Worm (Caenorhabditis elegans) whole organism, L1 larva: ENCODE data around the gene immp-1.
"Not testable (repeated sequence)": the region's sequence is repeated elsewhere in the genome, so short reads cannot be mapped to it uniquely, and the experiment has no call there.

Experiments
- Y116A8C.19 ChIP-seq: sonication (generic microtip); optimal IDR thresholded peaks from 2 replicates; lab custom pipeline; 2016; ENCODE audit warnings: missing compliant biosample characterization, missing genetic modification characterization, borderline replicate concordance
- aly-2 ChIP-seq: fragments of 150-350 bp; optimal IDR thresholded peaks from 2 replicates; lab custom pipeline; 2014; ENCODE audit warnings: missing biosample characterization, missing genetic modification characterization
- ceh-8 ChIP-seq: fragments of 200-800 bp; sonication (Bioruptor generic); optimal IDR thresholded peaks from 2 replicates; lab custom pipeline; 2018; ENCODE audit warnings: mild to moderate bottlenecking, missing genetic modification characterization, moderate library complexity, missing compliant biosample characterization
- ceh-88 ChIP-seq: fragments of 200-800 bp; sonication (Bioruptor generic); IDR thresholded peaks from 2 replicates; pipeline ENCODE4 v1.3.6; 2022; ENCODE audit warnings: missing genetic modification characterization, missing compliant biosample characterization
- dsc-1 ChIP-seq: sonication (generic microtip); optimal IDR thresholded peaks from 2 replicates; lab custom pipeline; 2016; ENCODE audit warnings: mild to moderate bottlenecking, missing genetic modification characterization, missing compliant biosample characterization
- efl-1 ChIP-seq, 4 experiments: fragments of 150-350 bp; optimal IDR thresholded peaks in 3 of 4; peaks in 1 of 4; 1 replicate in 1 of 4; 2 replicates in 3 of 4; lab custom pipeline; 2014; ENCODE audit warnings: missing biosample characterization in 2 of 4, missing genetic modification characterization in 2 of 4, missing genetic modification reagents in 2 of 4
- egl-13 ChIP-seq: sonication (generic microtip); optimal IDR thresholded peaks from 2 replicates; lab custom pipeline; 2016; ENCODE audit warnings: missing genotype, missing genetic modification reagents, missing genetic modification characterization, missing compliant biosample characterization
- ets-5 ChIP-seq: fragments of 200-800 bp; sonication (Bioruptor generic); IDR thresholded peaks from 2 replicates; pipeline ENCODE4 v1.3.6; 2022; ENCODE audit warnings: missing genetic modification characterization, missing compliant biosample characterization
- fkh-10 ChIP-seq: sonication (generic microtip); optimal IDR thresholded peaks from 2 replicates; lab custom pipeline; 2017; ENCODE audit warnings: missing biosample characterization, missing genetic modification reagents, missing genetic modification characterization
- fkh-4 ChIP-seq: sonication (generic microtip); optimal IDR thresholded peaks from 2 replicates; lab custom pipeline; 2016; ENCODE audit warnings: missing compliant biosample characterization, missing genetic modification characterization, borderline replicate concordance
- hlh-17 ChIP-seq: fragments of 200-800 bp; sonication (Bioruptor generic); optimal IDR thresholded peaks from 2 replicates; lab custom pipeline; 2018; ENCODE audit warnings: missing genetic modification characterization, mild to moderate bottlenecking, missing compliant biosample characterization, moderate library complexity, borderline replicate concordance
- irx-1 ChIP-seq: sonication (generic microtip); optimal IDR thresholded peaks from 2 replicates; lab custom pipeline; 2016; ENCODE audit warnings: missing genetic modification characterization, missing compliant biosample characterization
- lin-14 ChIP-seq: fragments of 200-800 bp; sonication (Bioruptor generic); optimal IDR thresholded peaks from 2 replicates; lab custom pipeline; 2018; ENCODE audit warnings: mild to moderate bottlenecking, missing genetic modification characterization, moderate library complexity, missing compliant biosample characterization
- lin-15B ChIP-seq: fragments of 150-350 bp; sonication (generic microtip); optimal IDR thresholded peaks from 3 replicates; lab custom pipeline; 2014; ENCODE audit warnings: missing biosample characterization, missing genetic modification characterization
- lin-39 ChIP-seq: fragments of 150-350 bp; optimal IDR thresholded peaks from 2 replicates; lab custom pipeline; 2014; ENCODE audit warnings: missing biosample characterization, missing genetic modification reagents, missing genetic modification characterization
- lsy-2 ChIP-seq, 2 experiments: fragments of 150-350 bp; optimal IDR thresholded peaks; 2 replicates each; lab custom pipeline; 2014; ENCODE audit warnings: missing biosample characterization in 2 of 2, missing genetic modification characterization in 2 of 2
- mep-1 ChIP-seq: fragments of 150-350 bp; optimal IDR thresholded peaks from 2 replicates; lab custom pipeline; 2014; ENCODE audit warnings: missing biosample characterization, missing genetic modification characterization
- nhr-12 ChIP-seq: sonication (generic microtip); optimal IDR thresholded peaks from 2 replicates; lab custom pipeline; 2017; ENCODE audit warnings: missing biosample characterization, missing genetic modification characterization
- nhr-20 ChIP-seq: sonication (generic microtip); optimal IDR thresholded peaks from 2 replicates; lab custom pipeline; 2016; ENCODE audit warnings: mild to moderate bottlenecking, missing genetic modification characterization, missing compliant biosample characterization
- nhr-237 ChIP-seq: fragments of 150-350 bp; optimal IDR thresholded peaks from 2 replicates; lab custom pipeline; 2014; ENCODE audit warnings: missing biosample characterization, missing genetic modification characterization
- nhr-47 ChIP-seq: sonication (generic microtip); optimal IDR thresholded peaks from 2 replicates; lab custom pipeline; 2016; ENCODE audit warnings: mild to moderate bottlenecking, missing genetic modification characterization, moderate library complexity, missing compliant biosample characterization
- nhr-84 ChIP-seq: sonication (generic microtip); optimal IDR thresholded peaks from 2 replicates; lab custom pipeline; 2017; ENCODE audit warnings: missing biosample characterization, missing genetic modification characterization
- nhr-85 ChIP-seq: sonication (generic microtip); peaks from one replicate; lab custom pipeline; 2016; ENCODE audit warnings: missing genetic modification characterization, inconsistent platforms, missing compliant biosample characterization
- nhr-90 ChIP-seq: sonication (generic microtip); optimal IDR thresholded peaks from 2 replicates; lab custom pipeline; 2016; ENCODE audit warnings: mild to moderate bottlenecking, missing genetic modification characterization, missing compliant biosample characterization; ENCODE audit not compliant: poor library complexity
- skn-1 ChIP-seq: fragments of 150-350 bp; optimal IDR thresholded peaks from 2 replicates; lab custom pipeline; 2014; ENCODE audit warnings: missing biosample characterization, missing genetic modification characterization
- snpc-4 ChIP-seq: fragments of 150-350 bp; optimal IDR thresholded peaks from 2 replicates; lab custom pipeline; 2014; ENCODE audit warnings: missing biosample characterization, missing genetic modification characterization
- snu-23 ChIP-seq: sonication (generic microtip); optimal IDR thresholded peaks from 2 replicates; lab custom pipeline; 2016; ENCODE audit warnings: missing genetic modification characterization, missing compliant biosample characterization
- sup-37 ChIP-seq: fragments of 200-800 bp; sonication (Bioruptor generic); optimal IDR thresholded peaks from 2 replicates; lab custom pipeline; 2018; ENCODE audit warnings: mild to moderate bottlenecking, missing genetic modification characterization, missing compliant biosample characterization
- swsn-7 ChIP-seq: sonication (generic microtip); optimal IDR thresholded peaks from 2 replicates; lab custom pipeline; 2016; ENCODE audit warnings: missing genetic modification characterization, missing compliant biosample characterization
- tbx-2 ChIP-seq: sonication (generic microtip); optimal IDR thresholded peaks from 2 replicates; lab custom pipeline; 2016; ENCODE audit warnings: missing genetic modification characterization, missing compliant biosample characterization
- tlp-1 ChIP-seq: fragments of 150-350 bp; optimal IDR thresholded peaks from 2 replicates; lab custom pipeline; 2014; ENCODE audit warnings: missing biosample characterization, missing genetic modification characterization
- unc-30 ChIP-seq: sonication (generic microtip); optimal IDR thresholded peaks from 2 replicates; lab custom pipeline; 2017; ENCODE audit warnings: missing biosample characterization, missing genetic modification characterization
- unc-62 ChIP-seq: fragments of 150-350 bp; optimal IDR thresholded peaks from 2 replicates; lab custom pipeline; 2014; ENCODE audit warnings: missing biosample characterization, missing genetic modification reagents, missing genetic modification characterization
- unc-86 ChIP-seq: sonication (generic microtip); optimal IDR thresholded peaks from 2 replicates; lab custom pipeline; 2016; ENCODE audit warnings: missing genetic modification characterization, missing compliant biosample characterization
- unc-98 ChIP-seq: fragments of 200-800 bp; sonication (Bioruptor generic); IDR thresholded peaks from 2 replicates; pipeline ENCODE4 v1.3.6; 2022; ENCODE audit warnings: missing genetic modification characterization, missing compliant biosample characterization
- xbp-1 ChIP-seq: sonication (generic microtip); optimal IDR thresholded peaks from 2 replicates; lab custom pipeline; 2016; ENCODE audit warnings: missing genetic modification characterization, missing compliant biosample characterization
- ztf-4 ChIP-seq: fragments of 150-350 bp; optimal IDR thresholded peaks from 2 replicates; lab custom pipeline; 2014; ENCODE audit warnings: missing biosample characterization, missing genetic modification characterization

immp-1 gene

DNA sequence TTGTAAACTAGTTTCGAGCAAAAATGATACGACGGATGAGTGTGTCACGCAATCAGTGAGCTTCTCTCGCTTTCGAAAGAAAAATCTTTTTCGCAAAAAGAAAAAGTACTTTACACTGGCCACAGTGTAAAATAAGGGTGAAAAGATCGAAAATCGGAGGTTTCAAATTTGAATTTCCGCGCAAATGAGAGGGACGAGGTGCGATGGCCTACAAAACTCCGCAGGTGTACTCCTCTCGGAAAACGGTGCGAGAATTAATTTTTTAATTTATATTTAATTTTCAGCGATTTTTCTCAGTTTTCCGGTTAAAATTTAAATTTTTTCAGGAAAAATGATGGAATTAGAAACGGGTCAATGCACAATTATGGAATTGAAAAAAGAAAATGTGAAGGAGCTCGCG, 28.0 kb upstream of the immp-1 start, which contains the start of gene mrt-2 (continued):
- TF ChIP-seq fkh-4 (tag; lab: Kevin White, UChicago) (peak; percentile 98), nhr-237 (tag; lab: Kevin White, UChicago) (no peak)

DNA sequence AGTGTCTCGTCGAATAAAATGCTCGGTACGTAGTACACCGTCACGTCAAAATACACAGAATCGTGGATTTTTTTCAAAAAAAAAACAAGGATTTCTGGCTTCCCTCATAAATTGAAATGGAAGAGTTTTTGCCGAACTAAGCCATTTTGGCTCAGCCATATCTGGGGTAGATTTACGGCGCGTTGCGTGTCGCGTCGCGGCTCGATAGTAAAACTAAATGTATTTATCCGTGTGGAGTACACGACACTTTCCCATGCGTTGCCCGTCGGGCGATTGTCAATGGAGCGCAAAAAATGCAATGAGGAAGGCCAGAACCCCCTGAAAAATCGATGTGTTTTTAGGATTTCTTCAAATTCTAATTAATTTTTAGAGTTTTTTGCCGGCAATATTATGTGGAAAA, 24.5 kb upstream of the immp-1 start:
- TF ChIP-seq ceh-88 (GFP tag; lab: Robert Waterston, UW) (no peak), fkh-10 (GFP tag; lab: Kevin White, UChicago) (no peak), unc-98 (GFP tag; lab: Robert Waterston, UW) (no peak), dsc-1 (tag; lab: Kevin White, UChicago) (no peak)

DNA sequence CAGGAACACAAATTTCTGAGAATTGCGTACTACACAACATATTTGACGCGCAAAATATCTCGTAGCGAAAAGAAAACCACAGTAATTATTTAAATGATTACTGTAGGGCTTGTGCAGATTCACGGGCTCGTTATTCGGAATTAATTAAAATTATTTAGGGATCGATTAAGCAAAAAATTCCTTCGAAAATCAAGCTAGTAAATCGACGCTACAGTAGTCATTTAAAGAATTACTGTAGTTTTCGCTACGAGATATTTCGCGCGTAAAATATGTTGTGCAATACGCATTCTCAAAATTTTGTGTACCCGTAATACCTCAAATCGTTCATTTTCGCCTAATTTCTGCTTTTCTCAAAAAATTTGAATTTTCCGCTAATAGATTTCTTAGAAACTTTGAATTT, 23.9 kb upstream of the immp-1 start:
- TF ChIP-seq tlp-1 (tag; lab: Kevin White, UChicago) (no peak), lsy-2 (tag; optimal IDR thresholded peaks at IDR 0.05; lab: Kevin White, UChicago) (no peak), sup-37 (GFP tag; lab: Kevin White, UChicago) (no peak), snpc-4 (tag; lab: Kevin White, UChicago) (no peak), mep-1 (tag; lab: Kevin White, UChicago) (no peak), Y116A8C.19 (no peak), tbx-2 (no peak), nhr-90 (no peak), unc-62 (no peak), swsn-7 (tag; lab: Kevin White, UChicago) (no peak), lin-39 (no peak)

DNA sequence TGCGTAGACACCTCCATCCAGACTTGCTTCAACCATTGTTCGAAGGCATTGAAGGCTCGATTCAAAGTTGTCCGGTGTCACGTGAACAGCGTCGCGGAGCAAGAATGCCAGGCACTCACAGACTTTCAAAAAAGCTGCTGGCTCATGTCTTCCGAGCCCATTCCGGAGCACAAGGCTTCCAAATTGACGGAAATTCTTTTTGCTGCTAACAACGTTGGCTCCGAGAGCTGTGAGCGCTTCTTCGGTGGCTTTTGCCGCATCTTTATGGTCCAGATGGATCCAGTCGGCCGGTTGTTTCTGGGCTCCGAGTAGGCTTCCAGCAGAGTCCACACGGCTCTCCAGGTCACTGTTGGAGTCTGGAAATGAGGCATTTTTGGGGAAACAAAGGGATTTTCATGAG, 16.9 kb upstream of the immp-1 start:
- no peak for TF ChIP-seq hlh-17 (GFP tag; lab: Kevin White, UChicago)
- TF ChIP-seq lsy-2 (tag; optimal IDR thresholded peaks at IDR 0.05; lab: Kevin White, UChicago), result no peak
- TF ChIP-seq, all 84 proteins: peak for 0

DNA sequence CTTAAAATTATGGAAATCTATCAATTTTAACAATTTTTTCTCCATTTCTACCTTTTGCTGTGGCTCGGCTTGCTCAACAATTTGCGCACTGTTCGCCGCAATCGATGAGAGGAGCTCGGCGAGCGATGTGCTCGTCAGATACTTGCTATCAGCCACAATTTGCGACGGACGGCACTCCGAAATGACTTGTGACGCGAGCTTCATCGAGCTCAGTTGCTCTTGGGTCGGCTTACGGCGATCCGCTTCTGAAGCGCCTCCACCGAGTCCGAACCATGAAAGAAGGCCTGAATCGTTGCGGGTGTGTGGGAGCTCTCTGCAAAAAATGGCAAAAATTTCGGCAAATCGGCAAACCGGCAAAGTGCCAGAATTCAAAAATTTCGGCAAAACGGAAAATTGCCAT, 14.1 kb upstream of the immp-1 start:
- TF ChIP-seq ceh-88 (GFP tag; lab: Robert Waterston, UW) (no peak), egl-13 (tag; lab: Kevin White, UChicago) (no peak), hlh-17 (GFP tag; lab: Kevin White, UChicago) (no peak), nhr-84 (no peak), ets-5 (GFP tag; lab: Robert Waterston, UW) (no peak), mep-1 (tag; lab: Kevin White, UChicago) (no peak), ztf-4 (tag; lab: Kevin White, UChicago) (no peak), snpc-4 (tag; lab: Kevin White, UChicago) (no peak)

DNA sequence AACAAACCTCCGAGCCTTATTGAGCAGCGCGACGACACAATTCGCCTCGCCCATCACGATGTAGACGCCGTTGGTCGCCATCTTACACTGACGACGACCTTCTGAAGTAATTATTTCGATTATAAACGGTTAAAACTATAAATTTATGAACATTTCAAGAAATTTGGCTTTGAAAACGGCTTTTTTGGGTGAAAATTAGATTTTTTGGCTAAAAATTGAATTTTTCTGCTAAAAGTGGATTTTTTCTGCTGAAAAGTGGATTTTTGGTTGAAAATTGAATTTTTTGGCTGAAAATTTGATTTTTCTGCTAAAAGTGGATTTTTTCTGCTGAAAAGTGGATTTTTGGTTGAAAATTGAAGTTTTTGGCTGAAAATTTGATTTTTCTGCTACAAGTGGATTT, 1.2 kb upstream of the immp-1 start, which contains the start of gene gbf-1:
Gene gbf-1, minus strand, starts transcription at position 101 of the 400 bp plus-strand sequence.
- TF ChIP-seq efl-1 (optimal IDR thresholded peaks at IDR 0.05; lab: Kevin White, UChicago), result not testable (repeated sequence)
- TF ChIP-seq efl-1 (GFP tag; optimal IDR thresholded peaks at IDR 0.05 in 1 of 2; lab: Kevin White, UChicago), result peak in 1 of 2 experiments; percentile 71

DNA sequence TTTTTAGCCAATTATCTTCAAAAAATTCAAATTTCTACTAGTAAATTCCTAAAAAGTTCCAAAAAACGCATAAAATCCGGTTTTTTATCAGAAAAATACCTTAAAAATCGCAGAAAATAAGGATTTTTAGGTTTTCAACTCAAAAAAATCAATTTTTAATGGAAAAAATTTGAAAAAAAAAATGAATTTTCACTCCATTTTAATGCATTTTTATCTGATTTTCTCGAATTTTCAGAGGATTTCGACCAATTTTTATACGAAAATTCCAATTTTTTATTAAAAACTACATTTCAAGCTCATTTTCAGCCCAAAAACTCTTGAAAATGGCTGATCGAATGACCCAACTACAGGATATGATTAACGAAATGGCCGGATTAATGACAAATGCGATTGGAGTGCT, 2.6 kb downstream of the immp-1 start, which contains the start of gene mdt-21:
Gene mdt-21, plus strand, starts transcription at position 301 of the 400 bp plus-strand sequence.
- TF ChIP-seq ceh-8, result no peak
- no peak for TF ChIP-seq lin-14 (GFP tag; lab: Kevin White, UChicago)
- no peak for TF ChIP-seq nhr-12 (tag; lab: Kevin White, UChicago)
- no peak for TF ChIP-seq snpc-4 (tag; lab: Kevin White, UChicago)
- TF ChIP-seq unc-30 (tag; lab: Kevin White, UChicago), result no peak
- TF ChIP-seq nhr-90, result no peak
- TF ChIP-seq nhr-47 (tag; lab: Kevin White, UChicago), result no peak
- no peak for TF ChIP-seq skn-1 (tag; lab: Kevin White, UChicago)
- TF ChIP-seq xbp-1, result no peak
- TF ChIP-seq lin-39, result no peak
- no peak for TF ChIP-seq irx-1
- no peak for TF ChIP-seq unc-86 (tag; lab: Kevin White, UChicago)
- TF ChIP-seq snu-23, result no peak
- TF ChIP-seq nhr-20 (tag; lab: Kevin White, UChicago), result no peak
- TF ChIP-seq aly-2 (tag; lab: Kevin White, UChicago), result no peak
- TF ChIP-seq nhr-85 (tag; lab: Kevin White, UChicago), result no peak
- TF ChIP-seq lin-15B (tag; lab: Kevin White, UChicago), result no peak
